Worm (Caenorhabditis elegans) whole organism, L3 larva: Measurements from ENCODE around the gene srh-282.

Experiments used
- ZK546.5 ChIP-seq: sonication (generic microtip); optimal IDR thresholded peaks from 2 replicates; lab custom pipeline; 2017; ENCODE audit warnings: missing biosample characterization, missing genetic modification characterization
- elt-3 ChIP-seq, 3 experiments: fragments of 150-350 bp in 1 of 3; sonication (generic microtip) in 2 of 3; optimal IDR thresholded peaks; 2 replicates in 2 of 3; 4 replicates in 1 of 3; lab custom pipeline; 2014 to 2017; ENCODE audit warnings: missing biosample characterization in 3 of 3, missing genetic modification characterization in 3 of 3
- fkh-2 ChIP-seq: fragments of 150-350 bp; optimal IDR thresholded peaks from 2 replicates; lab custom pipeline; 2014; ENCODE audit warnings: missing biosample characterization, missing genetic modification reagents, missing genetic modification characterization
- mdl-1 ChIP-seq: fragments of 150-350 bp; optimal IDR thresholded peaks from 2 replicates; lab custom pipeline; 2014; ENCODE audit warnings: missing biosample characterization, missing genetic modification characterization
- nfya-1 ChIP-seq: sonication (generic microtip); optimal IDR thresholded peaks from 2 replicates; lab custom pipeline; 2017; ENCODE audit warnings: missing genetic modification characterization, mild to moderate bottlenecking, missing compliant biosample characterization, antibody characterized with exemption, moderate library complexity; ENCODE audit not compliant: insufficient read depth
- nhr-11 ChIP-seq: fragments of 150-350 bp; optimal IDR thresholded peaks from 2 replicates; lab custom pipeline; 2014; ENCODE audit warnings: missing biosample characterization, missing genetic modification characterization
- nhr-12 ChIP-seq: fragments of 150-350 bp; optimal IDR thresholded peaks from 2 replicates; lab custom pipeline; 2014; ENCODE audit warnings: missing biosample characterization, missing genetic modification characterization
- nhr-28 ChIP-seq: fragments of 150-350 bp; optimal IDR thresholded peaks from 2 replicates; lab custom pipeline; 2014; ENCODE audit warnings: missing biosample characterization, missing genetic modification characterization
- nhr-76 ChIP-seq: fragments of 150-350 bp; sonication (generic microtip); optimal IDR thresholded peaks from 5 replicates; lab custom pipeline; 2014; ENCODE audit warnings: missing biosample characterization, missing genetic modification characterization
- skn-1 ChIP-seq: fragments of 150-350 bp; optimal IDR thresholded peaks from 2 replicates; lab custom pipeline; 2014; ENCODE audit warnings: missing biosample characterization, missing genetic modification characterization
- snpc-4 ChIP-seq: fragments of 150-350 bp; optimal IDR thresholded peaks from 2 replicates; lab custom pipeline; 2014; ENCODE audit warnings: missing biosample characterization, missing genetic modification characterization

DNA sequence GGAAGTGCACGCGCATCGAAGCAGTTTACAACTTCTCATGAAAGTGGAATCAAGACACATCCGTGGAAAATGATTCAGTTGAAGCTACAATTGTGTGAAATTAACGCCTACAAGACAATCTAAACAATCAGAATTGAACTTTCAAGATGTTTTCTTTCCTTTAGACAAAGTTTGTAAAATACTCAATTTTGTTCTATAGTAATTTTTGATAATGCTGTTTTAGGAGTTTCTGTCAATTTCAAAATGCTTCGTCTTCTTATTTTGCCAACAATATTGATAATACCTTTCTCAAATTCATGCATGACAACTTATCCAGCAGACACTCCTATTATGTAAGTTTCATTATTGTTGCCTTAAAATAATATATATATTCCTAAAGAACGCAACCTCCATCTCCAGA is 4.1 kb downstream of the srh-282 start, which contains the start of gene T21D12.11:
- no peak for TF ChIP-seq elt-3 (tag; optimal IDR thresholded peaks at IDR 0.05; lab: Kevin White, UChicago)
- no peak for TF ChIP-seq fkh-2
- TF ChIP-seq nhr-11, result no peak
- TF ChIP-seq skn-1 (tag; lab: Kevin White, UChicago), result no peak
- no peak for TF ChIP-seq nhr-12 (tag; lab: Kevin White, UChicago)
- TF ChIP-seq mdl-1, result no peak
- no peak for TF ChIP-seq ZK546.5 (tag; lab: Kevin White, UChicago)
- TF ChIP-seq snpc-4, result no peak
- TF ChIP-seq nhr-28, result no peak
- no peak for TF ChIP-seq nfya-1 (tag; lab: Kevin White, UChicago)
- TF ChIP-seq nhr-76, result no peak
